Comparison of ENCODE assay signal across 4 fruit fly cellular contexts in genomic region chrX:5972030-5972429, dm6.
TF ChIP-seq lines count a peak whose summit lies in the region.

No protein-coding gene starts in this region.

- no peak for TF ChIP-seq CTCF in whole organism, embryonic (GFP tag; optimal IDR thresholded peaks at IDR 0.05; lab: Kevin White, UChicago)

TF ChIP-seq in whole organism, embryonic, 481 proteins besides CTCF, POLR2A, EP300 and RAD21 (continues in another document):
- TF ChIP-seq toy (GFP tag; IDR thresholded peaks at IDR 0.05; lab: Robert Waterston, UW), result no peak
- TF ChIP-seq rib (GFP tag; IDR thresholded peaks at IDR 0.05; lab: Robert Waterston, UW), result no peak
- TF ChIP-seq ken (GFP tag; IDR thresholded peaks at IDR 0.05; lab: Robert Waterston, UW), result peak; percentile 77
- TF ChIP-seq unpg (GFP tag; optimal IDR thresholded peaks at IDR 0.05; lab: Kevin White, UChicago), result peak; percentile 46
- TF ChIP-seq Lhr (GFP tag; optimal IDR thresholded peaks at IDR 0.05; lab: Kevin White, UChicago), result peak; percentile 9
- no peak for TF ChIP-seq CG12744 (GFP tag; optimal IDR thresholded peaks at IDR 0.05; lab: Kevin White, UChicago)
- TF ChIP-seq dimm (GFP tag; IDR thresholded peaks at IDR 0.05; lab: Robert Waterston, UW), result peak; percentile 38; the same call in 1 of the 2 replicates
- 0 out of 3 replicates have a peak, but pooled peaks have one; percentile 43 for TF ChIP-seq CG11456 (GFP tag; IDR thresholded peaks at IDR 0.05; lab: Robert Waterston, UW)
- TF ChIP-seq jumu (GFP tag; optimal IDR thresholded peaks at IDR 0.05; lab: Kevin White, UChicago), result no peak
- no peak for TF ChIP-seq Side (GFP tag; optimal IDR thresholded peaks at IDR 0.05; lab: Kevin White, UChicago)
- peak; percentile 51; the same call in 1 of the 2 replicates for TF ChIP-seq CG10366 (GFP tag; IDR thresholded peaks at IDR 0.05; lab: Robert Waterston, UW)
- TF ChIP-seq CG17328 (GFP tag; IDR thresholded peaks at IDR 0.05; lab: Robert Waterston, UW), result peak; percentile 60
- no peak for TF ChIP-seq prd (optimal IDR thresholded peaks at IDR 0.05; lab: Kevin White, UChicago)
- TF ChIP-seq prd (GFP tag; IDR thresholded peaks at IDR 0.05; lab: Robert Waterston, UW), result peak; percentile 63
- peak; percentile 5 to 55 for TF ChIP-seq chif (GFP tag; optimal IDR thresholded peaks at IDR 0.05; lab: Kevin White, UChicago)
- no peak for TF ChIP-seq CG6813 (GFP tag; optimal IDR thresholded peaks at IDR 0.05; lab: Kevin White, UChicago)
- peak; percentile 60 for TF ChIP-seq Sox102F (GFP tag; optimal IDR thresholded peaks at IDR 0.05; lab: Kevin White, UChicago)
- TF ChIP-seq slbo (GFP tag; IDR thresholded peaks at IDR 0.05; lab: Robert Waterston, UW), result peak; percentile 50; the same call in 1 of the 2 replicates
- peak; percentile 0 for TF ChIP-seq CG17385 (GFP tag; optimal IDR thresholded peaks at IDR 0.05; lab: Kevin White, UChicago)
- TF ChIP-seq CG17361 (GFP tag; IDR thresholded peaks at IDR 0.05; lab: Robert Waterston, UW), result peak; percentile 41; the same call in 1 of the 3 replicates
- peak; percentile 4 for TF ChIP-seq lab (GFP tag; optimal IDR thresholded peaks at IDR 0.05; lab: Kevin White, UChicago)
- peak; percentile 8 for TF ChIP-seq maf-S (GFP tag; optimal IDR thresholded peaks at IDR 0.05; lab: Kevin White, UChicago)

TF ChIP-seq in whole organism, prepupa, 60 proteins besides CTCF, POLR2A, EP300 and RAD21 (continues in another document):
- TF ChIP-seq CG11294 (GFP tag; IDR thresholded peaks at IDR 0.05; lab: Robert Waterston, UW) (peak; percentile 55), salr (GFP tag; optimal IDR thresholded peaks at IDR 0.05; lab: Kevin White, UChicago) (peak; percentile 56 to 71), Gug (GFP tag; IDR thresholded peaks at IDR 0.05; lab: Robert Waterston, UW) (peak; percentile 82), CG6808 (GFP tag; optimal IDR thresholded peaks at IDR 0.05; lab: Kevin White, UChicago) (peak; percentile 52), Ets96B (tag; optimal IDR thresholded peaks at IDR 0.05; lab: Kevin White, UChicago) (peak; percentile 70), Hr39 (GFP tag; optimal IDR thresholded peaks at IDR 0.05; lab: Kevin White, UChicago) (peak; percentile 66), dac (GFP tag; optimal IDR thresholded peaks at IDR 0.05; lab: Kevin White, UChicago) (peak; percentile 86), CG15336 (GFP tag; IDR thresholded peaks at IDR 0.05; lab: Robert Waterston, UW) (peak; percentile 87), ss (GFP tag; optimal IDR thresholded peaks at IDR 0.05; lab: Kevin White, UChicago) (peak; percentile 15 to 35), net (GFP tag; optimal IDR thresholded peaks at IDR 0.05; lab: Kevin White, UChicago) (peak; percentile 68), CG8319 (GFP tag; optimal IDR thresholded peaks at IDR 0.05; lab: Kevin White, UChicago) (peak; percentile 36), Hr38 (GFP tag; optimal IDR thresholded peaks at IDR 0.05; lab: Kevin White, UChicago) (peak; percentile 21), Blimp-1 (GFP tag; optimal IDR thresholded peaks at IDR 0.05; lab: Kevin White, UChicago) (no peak), CG11762 (GFP tag; optimal IDR thresholded peaks at IDR 0.05; lab: Kevin White, UChicago; ENCODE audit: insufficient read depth) (peak; percentile 40), pdm3 (GFP tag; optimal IDR thresholded peaks at IDR 0.05; lab: Kevin White, UChicago) (peak; percentile 80), CG3032 (tag; optimal IDR thresholded peaks at IDR 0.05; lab: Kevin White, UChicago) (peak; percentile 67), Lpt (GFP tag; optimal IDR thresholded peaks at IDR 0.05; lab: Kevin White, UChicago) (peak; percentile 82), Eip75B (GFP tag; optimal IDR thresholded peaks at IDR 0.05; lab: Kevin White, UChicago) (peak; percentile 59), CG9139 (GFP tag; optimal IDR thresholded peaks at IDR 0.05; lab: Kevin White, UChicago) (peak; percentile 33), CG7368 (GFP tag; optimal IDR thresholded peaks at IDR 0.05; lab: Kevin White, UChicago) (peak; percentile 55), CG32006 (GFP tag; optimal IDR thresholded peaks at IDR 0.05; lab: Kevin White, UChicago) (peak; percentile 90), CG6276 (GFP tag; optimal IDR thresholded peaks at IDR 0.05; lab: Kevin White, UChicago) (no peak), CG6163 (GFP tag; IDR thresholded peaks at IDR 0.05; lab: Robert Waterston, UW) (peak; percentile 94)

TF ChIP-seq in whole organism, pupa, 21 proteins besides CTCF, POLR2A, EP300 and RAD21:
- TF ChIP-seq Ets98B (GFP tag; IDR thresholded peaks at IDR 0.05; lab: Robert Waterston, UW), result peak; percentile 92
- TF ChIP-seq CG14655 (GFP tag; optimal IDR thresholded peaks at IDR 0.05; lab: Kevin White, UChicago), result peak; percentile 82
- no peak for TF ChIP-seq EcR (GFP tag; optimal IDR thresholded peaks at IDR 0.05; lab: Kevin White, UChicago)
- TF ChIP-seq fd96Ca (GFP tag; IDR thresholded peaks at IDR 0.05; lab: Robert Waterston, UW), result peak; percentile 93
- TF ChIP-seq CG4496 (GFP tag; IDR thresholded peaks at IDR 0.05; lab: Robert Waterston, UW), result peak; percentile 94
- TF ChIP-seq Pif1A (GFP tag; optimal IDR thresholded peaks at IDR 0.05; lab: Kevin White, UChicago), result peak; percentile 69
- TF ChIP-seq CG12605 (GFP tag; IDR thresholded peaks at IDR 0.05; lab: Robert Waterston, UW), result peak; percentile 73
- peak; percentile 67 for TF ChIP-seq CG8159 (tag; optimal IDR thresholded peaks at IDR 0.05; lab: Kevin White, UChicago)
- peak; percentile 61; the same call in 1 of the 2 replicates for TF ChIP-seq CG10348 (GFP tag; IDR thresholded peaks at IDR 0.05; lab: Robert Waterston, UW)
- TF ChIP-seq CG34367 (tag; optimal IDR thresholded peaks at IDR 0.05; lab: Kevin White, UChicago), result peak; percentile 59
- peak; percentile 44 for TF ChIP-seq CG13204 (GFP tag; optimal IDR thresholded peaks at IDR 0.05; lab: Kevin White, UChicago)
- peak; percentile 91 for TF ChIP-seq rn (GFP tag; IDR thresholded peaks at IDR 0.05; lab: Robert Waterston, UW)
- TF ChIP-seq CG9948 (tag; optimal IDR thresholded peaks at IDR 0.05; lab: Kevin White, UChicago), result peak; percentile 70
- TF ChIP-seq D1 (tag; optimal IDR thresholded peaks at IDR 0.05; lab: Kevin White, UChicago), result peak; percentile 22
- TF ChIP-seq Pif1B (GFP tag; optimal IDR thresholded peaks at IDR 0.05; lab: Kevin White, UChicago), result peak; percentile 30
- peak; percentile 87 for TF ChIP-seq CG32121 (GFP tag; IDR thresholded peaks at IDR 0.05; lab: Robert Waterston, UW)
- TF ChIP-seq CG17806 (tag; optimal IDR thresholded peaks at IDR 0.05; lab: Kevin White, UChicago), result peak; percentile 60
- TF ChIP-seq gl (tag; optimal IDR thresholded peaks at IDR 0.05; lab: Kevin White, UChicago), result peak; percentile 33
- TF ChIP-seq Snoo (tag; optimal IDR thresholded peaks at IDR 0.05; lab: Kevin White, UChicago), result peak; percentile 7
- peak; percentile 69 for TF ChIP-seq CG15710 (tag; optimal IDR thresholded peaks at IDR 0.05; lab: Kevin White, UChicago)
- peak; percentile 75 for TF ChIP-seq CG8301 (tag; optimal IDR thresholded peaks at IDR 0.05; lab: Kevin White, UChicago)

TF ChIP-seq in whole organism, wandering third instar larva, 38 proteins besides CTCF, POLR2A, EP300 and RAD21:
- TF ChIP-seq Hr78 (GFP tag; optimal IDR thresholded peaks at IDR 0.05; lab: Kevin White, UChicago) (no peak), Mio (GFP tag; optimal IDR thresholded peaks at IDR 0.05; lab: Kevin White, UChicago) (no peak), Abd-B (GFP tag; optimal IDR thresholded peaks at IDR 0.05; lab: Kevin White, UChicago) (no peak), rgr (GFP tag; optimal IDR thresholded peaks at IDR 0.05; lab: Kevin White, UChicago) (peak; percentile 37), Sp1 (GFP tag; optimal IDR thresholded peaks at IDR 0.05; lab: Kevin White, UChicago) (no peak), Rel (GFP tag; optimal IDR thresholded peaks at IDR 0.05; lab: Kevin White, UChicago) (no peak), Rel (tag; optimal IDR thresholded peaks at IDR 0.05; lab: Kevin White, UChicago) (no peak), jim (GFP tag; optimal IDR thresholded peaks at IDR 0.05; lab: Kevin White, UChicago) (no peak), brk (GFP tag; optimal IDR thresholded peaks at IDR 0.05; lab: Kevin White, UChicago) (no peak), Myc (optimal IDR thresholded peaks at IDR 0.05; lab: Kevin White, UChicago) (no peak), foxo (GFP tag; optimal IDR thresholded peaks at IDR 0.05; lab: Kevin White, UChicago) (peak in 1 of 2 experiments; percentile 47), HLH106 (tag; optimal IDR thresholded peaks at IDR 0.05; lab: Kevin White, UChicago) (peak; percentile 26), dsf (GFP tag; optimal IDR thresholded peaks at IDR 0.05; lab: Kevin White, UChicago; ENCODE audit: borderline replicate concordance) (no peak), ey (GFP tag; optimal IDR thresholded peaks at IDR 0.05; lab: Kevin White, UChicago) (peak; percentile 6), br (GFP tag; optimal IDR thresholded peaks at IDR 0.05; lab: Kevin White, UChicago) (peak; percentile 5), sv (GFP tag; optimal IDR thresholded peaks at IDR 0.05; lab: Kevin White, UChicago) (peak; percentile 5), CG9705 (GFP tag; optimal IDR thresholded peaks at IDR 0.05; lab: Kevin White, UChicago) (no peak)

Comparison
In these comparisons a context has a peak if more than half of its experiments do, and no peak if none do; other contexts are left out.
1. Of the 7 proteins assayed by ChIP-seq in both whole organism, embryonic and whole organism, prepupa: peak only in whole organism, embryonic: Blimp-1; only in whole organism, prepupa: CG16779, Hr39 and Lpt; in both: Gug and Sox102F; in neither: 1.